Fruit fly (Drosophila melanogaster) whole organism, prepupa: ENCODE measurements around the gene Hph.

Experiments
- Blimp-1 ChIP-seq: fragments of 200-800 bp; sonication (Bioruptor generic); optimal IDR thresholded peaks from 3 replicates; lab custom pipeline; 2017; ENCODE audit warnings: missing biosample characterization, missing genetic modification characterization, mild to moderate bottlenecking, moderate library complexity, missing genetic modification reagents
- CG10631 ChIP-seq: fragments of 200-800 bp; sonication (Bioruptor generic); optimal IDR thresholded peaks from 2 replicates; lab custom pipeline; 2016; ENCODE audit warnings: missing biosample characterization, missing genetic modification characterization
- CG10669 ChIP-seq: fragments of 200-800 bp; sonication (Bioruptor generic); optimal IDR thresholded peaks from 3 replicates; lab custom pipeline; 2018; ENCODE audit warnings: missing biosample characterization, mild to moderate bottlenecking, missing genetic modification characterization, moderate library complexity
- CG11762 ChIP-seq: fragments of 200-800 bp; sonication (Bioruptor generic); optimal IDR thresholded peaks from 3 replicates; lab custom pipeline; 2016; ENCODE audit warnings: missing biosample characterization, missing genetic modification characterization; ENCODE audit not compliant: insufficient read depth
- CG11902 ChIP-seq: fragments of 200-800 bp; sonication (Bioruptor generic); optimal IDR thresholded peaks from 3 replicates; lab custom pipeline; 2016; ENCODE audit warnings: missing biosample characterization, missing genetic modification characterization
- CG1621 ChIP-seq: fragments of 200-800 bp; sonication (Bioruptor generic); optimal IDR thresholded peaks from 3 replicates; lab custom pipeline; 2018; ENCODE audit warnings: missing biosample characterization, mild to moderate bottlenecking, missing genetic modification characterization
- CG16779 ChIP-seq: fragments of 200-800 bp; sonication (Bioruptor generic); optimal IDR thresholded peaks from 3 replicates; lab custom pipeline; 2017; ENCODE audit warnings: missing biosample characterization, mild to moderate bottlenecking, missing genetic modification characterization
- CG32006 ChIP-seq: fragments of 200-800 bp; sonication (Bioruptor generic); optimal IDR thresholded peaks from 3 replicates; lab custom pipeline; 2017; ENCODE audit warnings: missing biosample characterization, mild to moderate bottlenecking, missing genetic modification characterization
- CG3919 ChIP-seq: fragments of 200-800 bp; sonication (Bioruptor generic); optimal IDR thresholded peaks from 3 replicates; lab custom pipeline; 2016; ENCODE audit warnings: missing biosample characterization, missing genetic modification characterization
- CG4318 ChIP-seq: fragments of 200-800 bp; sonication (Bioruptor generic); optimal IDR thresholded peaks from 3 replicates; lab custom pipeline; 2017; ENCODE audit warnings: missing biosample characterization, mild to moderate bottlenecking, missing genetic modification characterization
- CG6163 ChIP-seq: fragments of 200-800 bp; sonication (Bioruptor generic); IDR thresholded peaks from 3 replicates; pipeline ENCODE4 v1.3.6; 2022; ENCODE audit warnings: missing biosample characterization, missing genetic modification characterization
- CG6276 ChIP-seq: fragments of 200-800 bp; sonication (Bioruptor generic); optimal IDR thresholded peaks from 2 replicates; lab custom pipeline; 2017; ENCODE audit warnings: missing biosample characterization, mild to moderate bottlenecking, missing genetic modification characterization
- CG6808 ChIP-seq: fragments of 200-800 bp; sonication (Bioruptor generic); optimal IDR thresholded peaks from 3 replicates; lab custom pipeline; 2017; ENCODE audit warnings: missing biosample characterization, missing genetic modification characterization, mild to moderate bottlenecking, moderate library complexity, missing genetic modification reagents
- CG7368 ChIP-seq: fragments of 200-800 bp; sonication (Bioruptor generic); optimal IDR thresholded peaks from 3 replicates; lab custom pipeline; 2016; ENCODE audit warnings: missing biosample characterization, missing genetic modification characterization
- CG8119 ChIP-seq: fragments of 200-800 bp; sonication (Bioruptor generic); IDR thresholded peaks from 3 replicates; pipeline ENCODE4 v1.3.6; 2022; ENCODE audit warnings: missing biosample characterization, missing genetic modification characterization
- CG8632 ChIP-seq: fragments of 200-800 bp; sonication (Bioruptor generic); optimal IDR thresholded peaks from 3 replicates; lab custom pipeline; 2016; ENCODE audit warnings: missing biosample characterization, missing genetic modification characterization
- CG9139 ChIP-seq: fragments of 200-800 bp; sonication (Bioruptor generic); optimal IDR thresholded peaks from 3 replicates; lab custom pipeline; 2017; ENCODE audit warnings: missing biosample characterization, mild to moderate bottlenecking, missing genetic modification characterization
- Eip78C ChIP-seq: fragments of 200-800 bp; sonication (Bioruptor generic); peaks from one replicate; lab custom pipeline; 2016; ENCODE audit warnings: missing biosample characterization, missing genetic modification characterization
- Eip93F ChIP-seq: fragments of 200-800 bp; sonication (Bioruptor generic); optimal IDR thresholded peaks from 2 replicates; lab custom pipeline; 2016; ENCODE audit warnings: missing biosample characterization, mild to moderate bottlenecking, missing genetic modification characterization
- Ets21C ChIP-seq: fragments of 200-800 bp; sonication (Bioruptor generic); optimal IDR thresholded peaks from 3 replicates; lab custom pipeline; 2016; ENCODE audit warnings: missing biosample characterization, missing genetic modification characterization
- Ets96B ChIP-seq: fragments of 200-800 bp; optimal IDR thresholded peaks from 2 replicates; lab custom pipeline; 2019; ENCODE audit warnings: missing biosample characterization, mild to moderate bottlenecking, missing genetic modification characterization, moderate library complexity
- Gug ChIP-seq: fragments of 200-800 bp; sonication (Bioruptor generic); IDR thresholded peaks from 2 replicates; pipeline ENCODE4 v1.3.6; 2022; ENCODE audit warnings: missing biosample characterization, missing genetic modification characterization
- Hr38 ChIP-seq: sonication (Bioruptor generic); optimal IDR thresholded peaks from 2 replicates; lab custom pipeline; 2016; ENCODE audit warnings: missing biosample characterization, missing genetic modification characterization
- Hr39 ChIP-seq: fragments of 200-800 bp; sonication (Bioruptor generic); optimal IDR thresholded peaks from 2 replicates; lab custom pipeline; 2016; ENCODE audit warnings: missing biosample characterization, missing genetic modification characterization
- Lpt ChIP-seq: fragments of 200-800 bp; sonication (Bioruptor generic); optimal IDR thresholded peaks from 3 replicates; lab custom pipeline; 2016; ENCODE audit warnings: missing biosample characterization, missing genetic modification characterization
- OdsH ChIP-seq: fragments of 200-800 bp; sonication (Bioruptor generic); optimal IDR thresholded peaks from 3 replicates; lab custom pipeline; 2016; ENCODE audit warnings: missing biosample characterization, missing genetic modification characterization
- Sox102F ChIP-seq: fragments of 200-800 bp; sonication (Bioruptor generic); optimal IDR thresholded peaks from 2 replicates; lab custom pipeline; 2016; ENCODE audit warnings: missing biosample characterization, mild to moderate bottlenecking, missing genetic modification characterization
- Sox14 ChIP-seq: fragments of 200-800 bp; sonication (Bioruptor generic); optimal IDR thresholded peaks from 3 replicates; lab custom pipeline; 2016; ENCODE audit warnings: missing biosample characterization, missing genetic modification characterization
- Sox15 ChIP-seq: fragments of 200-800 bp; sonication (Bioruptor generic); optimal IDR thresholded peaks from 3 replicates; lab custom pipeline; 2016; ENCODE audit warnings: missing biosample characterization, missing genetic modification characterization
- dac ChIP-seq: fragments of 200-800 bp; sonication (Bioruptor generic); optimal IDR thresholded peaks from 2 replicates; lab custom pipeline; 2017; ENCODE audit warnings: missing biosample characterization, mild to moderate bottlenecking, missing genetic modification characterization
- dsx ChIP-seq: fragments of 200-800 bp; optimal IDR thresholded peaks from 3 replicates; lab custom pipeline; 2019; ENCODE audit warnings: missing biosample characterization, mild to moderate bottlenecking, missing genetic modification characterization, moderate library complexity; ENCODE audit not compliant: poor library complexity, severe bottlenecking
- eg ChIP-seq: fragments of 200-800 bp; sonication (Bioruptor generic); IDR thresholded peaks from 3 replicates; pipeline ENCODE4 v1.3.6; 2022; ENCODE audit warnings: missing biosample characterization, missing genetic modification characterization
- fkh ChIP-seq: fragments of 200-800 bp; sonication (Bioruptor generic); optimal IDR thresholded peaks from 3 replicates; lab custom pipeline; 2017; ENCODE audit warnings: missing biosample characterization, mild to moderate bottlenecking, missing genetic modification characterization, moderate library complexity
- lz ChIP-seq: fragments of 200-800 bp; sonication (Bioruptor generic); optimal IDR thresholded peaks from 3 replicates; lab custom pipeline; 2016; ENCODE audit warnings: missing biosample characterization, missing genetic modification characterization
- net ChIP-seq: fragments of 200-800 bp; sonication (Bioruptor generic); optimal IDR thresholded peaks from 3 replicates; lab custom pipeline; 2016; ENCODE audit warnings: missing biosample characterization, missing genetic modification characterization
- pdm3 ChIP-seq: fragments of 200-800 bp; sonication (Bioruptor generic); optimal IDR thresholded peaks from 3 replicates; lab custom pipeline; 2016; ENCODE audit warnings: missing biosample characterization, missing genetic modification characterization
- salr ChIP-seq, 2 experiments: fragments of 200-800 bp; sonication (Bioruptor generic); optimal IDR thresholded peaks; 3 replicates each; lab custom pipeline; 2016 to 2018; ENCODE audit warnings: missing biosample characterization in 2 of 2, missing genetic modification characterization in 2 of 2, mild to moderate bottlenecking in 1 of 2
- spab ChIP-seq: fragments of 200-800 bp; sonication (Bioruptor generic); optimal IDR thresholded peaks from 2 replicates; lab custom pipeline; 2017; ENCODE audit warnings: missing biosample characterization, mild to moderate bottlenecking, missing genetic modification characterization, missing genetic modification reagents
- ss ChIP-seq, 2 experiments: fragments of 200-800 bp; sonication (Bioruptor generic); optimal IDR thresholded peaks; 2 replicates in 1 of 2; 3 replicates in 1 of 2; lab custom pipeline; 2017 to 2018; ENCODE audit warnings: mild to moderate bottlenecking in 2 of 2, missing biosample characterization in 2 of 2, missing genetic modification characterization in 2 of 2, moderate library complexity in 1 of 2
- svp ChIP-seq: fragments of 200-800 bp; sonication (Bioruptor generic); peaks from one replicate; lab custom pipeline; 2016; ENCODE audit warnings: missing biosample characterization, missing genetic modification characterization
- topi ChIP-seq: fragments of 200-800 bp; sonication (Bioruptor generic); optimal IDR thresholded peaks from 3 replicates; lab custom pipeline; 2016; ENCODE audit warnings: missing biosample characterization, missing genetic modification characterization

The Hph gene

dm6 chr3R:5315050-5315643, 58.3 kb downstream of the Hph start:
- TF ChIP-seq dsx (GFP tag; lab: Kevin White, UChicago) (peak; percentile 19), svp (no peak), ss (GFP tag; optimal IDR thresholded peaks at IDR 0.05; lab: Kevin White, UChicago) (peak in 1 of 2 experiments; percentile 54)

dm6 chr3R:5315871-5316270, 59.0 kb downstream of the Hph start:
- TF ChIP-seq Sox15 (no peak), CG6276 (GFP tag; lab: Kevin White, UChicago) (no peak), CG1621 (tag; lab: Kevin White, UChicago) (peak; percentile 45), svp (peak; percentile 27), eg (no peak), CG8632 (peak; percentile 5), CG6808 (GFP tag; lab: Kevin White, UChicago) (no peak), CG10631 (GFP tag; lab: Kevin White, UChicago) (no peak), CG3919 (GFP tag; lab: Kevin White, UChicago) (no peak), Ets21C (GFP tag; lab: Kevin White, UChicago) (no peak), pdm3 (GFP tag; lab: Kevin White, UChicago) (no peak), fkh (GFP tag; lab: Kevin White, UChicago) (no peak), CG7368 (GFP tag; lab: Kevin White, UChicago) (no peak), Hr39 (GFP tag; lab: Kevin White, UChicago) (no peak), Lpt (no peak), salr (GFP tag; optimal IDR thresholded peaks at IDR 0.05; lab: Kevin White, UChicago) (peak in 1 of 2 experiments; percentile 11), CG6163 (GFP tag; lab: Robert Waterston, UW) (no peak), Blimp-1 (GFP tag; lab: Kevin White, UChicago) (no peak), CG11902 (GFP tag; lab: Kevin White, UChicago) (no peak), Eip93F (GFP tag; lab: Kevin White, UChicago) (no peak), CG8119 (GFP tag; lab: Robert Waterston, UW) (peak; percentile 24; the same call in 1 of the 3 replicates), ss (GFP tag; optimal IDR thresholded peaks at IDR 0.05; lab: Kevin White, UChicago) (no peak), dac (no peak), Eip78C (GFP tag; lab: Kevin White, UChicago) (peak; percentile 53), CG16779 (tag; lab: Kevin White, UChicago) (no peak), Hr38 (no peak), CG32006 (GFP tag; lab: Kevin White, UChicago) (no peak), Gug (GFP tag; lab: Robert Waterston, UW) (no peak), CG11762 (GFP tag; lab: Kevin White, UChicago) (no peak), Sox102F (GFP tag; lab: Kevin White, UChicago) (no peak)

- no peak for TF ChIP-seq CG4318
- no peak for TF ChIP-seq Sox15
- TF ChIP-seq dac = no peak
- peak; percentile 34 for TF ChIP-seq CG6276 (GFP tag; lab: Kevin White, UChicago)
- TF ChIP-seq svp = peak; percentile 87
- no peak for TF ChIP-seq spab
- no peak for TF ChIP-seq CG10669 (GFP tag; lab: Kevin White, UChicago)
- no peak for TF ChIP-seq Sox14 (GFP tag; lab: Kevin White, UChicago)
- TF ChIP-seq Ets96B = no peak
- TF ChIP-seq eg = 0 out of 3 replicates have a peak, but pooled peaks have one; percentile 40
- peak; percentile 55 for TF ChIP-seq Eip78C (GFP tag; lab: Kevin White, UChicago)
- TF ChIP-seq Sox102F (GFP tag; lab: Kevin White, UChicago) = no peak
- TF ChIP-seq net (GFP tag; lab: Kevin White, UChicago) = no peak
- TF ChIP-seq CG11762 (GFP tag; lab: Kevin White, UChicago) = no peak
- TF ChIP-seq Hr39 (GFP tag; lab: Kevin White, UChicago) = no peak
- TF ChIP-seq Eip93F (GFP tag; lab: Kevin White, UChicago) = no peak
- TF ChIP-seq topi = no peak
- TF ChIP-seq OdsH (GFP tag; lab: Kevin White, UChicago) = no peak
- no peak for TF ChIP-seq lz (GFP tag; lab: Kevin White, UChicago)
- no peak for TF ChIP-seq CG9139 (GFP tag; lab: Kevin White, UChicago)
These were observed 60.0 kb downstream of the Hph start for dm6 chr3R:5316790-5317189.
